Fruit fly (Drosophila melanogaster) whole organism, prepupa: Measurements from ENCODE around the gene Naa40.

Experiments
- Blimp-1 ChIP-seq: fragments of 200-800 bp; sonication (Bioruptor generic); optimal IDR thresholded peaks from 3 replicates; lab custom pipeline; 2017; ENCODE audit warnings: missing biosample characterization, missing genetic modification characterization, mild to moderate bottlenecking, moderate library complexity, missing genetic modification reagents
- CG10669 ChIP-seq: fragments of 200-800 bp; sonication (Bioruptor generic); optimal IDR thresholded peaks from 3 replicates; lab custom pipeline; 2018; ENCODE audit warnings: missing biosample characterization, mild to moderate bottlenecking, missing genetic modification characterization, moderate library complexity
- CG11294 ChIP-seq: fragments of 200-800 bp; sonication (Bioruptor generic); IDR thresholded peaks from 2 replicates; pipeline ENCODE4 v1.3.6; 2022; ENCODE audit warnings: missing biosample characterization, missing genetic modification characterization
- CG15336 ChIP-seq: fragments of 200-800 bp; sonication (Bioruptor generic); IDR thresholded peaks from 2 replicates; pipeline ENCODE4 v1.3.6; 2022; ENCODE audit warnings: missing biosample characterization, missing genetic modification characterization
- CG16779 ChIP-seq: fragments of 200-800 bp; sonication (Bioruptor generic); optimal IDR thresholded peaks from 3 replicates; lab custom pipeline; 2017; ENCODE audit warnings: missing biosample characterization, mild to moderate bottlenecking, missing genetic modification characterization
- CG3032 ChIP-seq: fragments of 200-800 bp; optimal IDR thresholded peaks from 2 replicates; lab custom pipeline; 2019; ENCODE audit warnings: missing biosample characterization, mild to moderate bottlenecking, missing genetic modification characterization, moderate library complexity
- CG31627 ChIP-seq: fragments of 200-800 bp; sonication (Bioruptor generic); optimal IDR thresholded peaks from 3 replicates; lab custom pipeline; 2016; ENCODE audit warnings: missing biosample characterization, missing genetic modification characterization
- CG32006 ChIP-seq: fragments of 200-800 bp; sonication (Bioruptor generic); optimal IDR thresholded peaks from 3 replicates; lab custom pipeline; 2017; ENCODE audit warnings: missing biosample characterization, mild to moderate bottlenecking, missing genetic modification characterization
- CG34406 ChIP-seq: fragments of 200-800 bp; sonication (Bioruptor generic); optimal IDR thresholded peaks from 3 replicates; lab custom pipeline; 2016; ENCODE audit warnings: missing biosample characterization, missing genetic modification characterization
- CG3919 ChIP-seq: fragments of 200-800 bp; sonication (Bioruptor generic); optimal IDR thresholded peaks from 3 replicates; lab custom pipeline; 2016; ENCODE audit warnings: missing biosample characterization, missing genetic modification characterization
- CG4318 ChIP-seq: fragments of 200-800 bp; sonication (Bioruptor generic); optimal IDR thresholded peaks from 3 replicates; lab custom pipeline; 2017; ENCODE audit warnings: missing biosample characterization, mild to moderate bottlenecking, missing genetic modification characterization
- CG6163 ChIP-seq: fragments of 200-800 bp; sonication (Bioruptor generic); IDR thresholded peaks from 3 replicates; pipeline ENCODE4 v1.3.6; 2022; ENCODE audit warnings: missing biosample characterization, missing genetic modification characterization
- CG6276 ChIP-seq: fragments of 200-800 bp; sonication (Bioruptor generic); optimal IDR thresholded peaks from 2 replicates; lab custom pipeline; 2017; ENCODE audit warnings: missing biosample characterization, mild to moderate bottlenecking, missing genetic modification characterization
- CG6792 ChIP-seq: fragments of 200-800 bp; sonication (Bioruptor generic); optimal IDR thresholded peaks from 3 replicates; lab custom pipeline; 2016; ENCODE audit warnings: missing biosample characterization, missing genetic modification characterization
- CG6808 ChIP-seq: fragments of 200-800 bp; sonication (Bioruptor generic); optimal IDR thresholded peaks from 3 replicates; lab custom pipeline; 2017; ENCODE audit warnings: missing biosample characterization, missing genetic modification characterization, mild to moderate bottlenecking, moderate library complexity, missing genetic modification reagents
- CG7368 ChIP-seq: fragments of 200-800 bp; sonication (Bioruptor generic); optimal IDR thresholded peaks from 3 replicates; lab custom pipeline; 2016; ENCODE audit warnings: missing biosample characterization, missing genetic modification characterization
- CG8319 ChIP-seq: fragments of 200-800 bp; sonication (Bioruptor generic); optimal IDR thresholded peaks from 3 replicates; lab custom pipeline; 2016; ENCODE audit warnings: missing biosample characterization, missing genetic modification characterization
- CG8632 ChIP-seq: fragments of 200-800 bp; sonication (Bioruptor generic); optimal IDR thresholded peaks from 3 replicates; lab custom pipeline; 2016; ENCODE audit warnings: missing biosample characterization, missing genetic modification characterization
- CG9139 ChIP-seq: fragments of 200-800 bp; sonication (Bioruptor generic); optimal IDR thresholded peaks from 3 replicates; lab custom pipeline; 2017; ENCODE audit warnings: missing biosample characterization, mild to moderate bottlenecking, missing genetic modification characterization
- Eip78C ChIP-seq: fragments of 200-800 bp; sonication (Bioruptor generic); peaks from one replicate; lab custom pipeline; 2016; ENCODE audit warnings: missing biosample characterization, missing genetic modification characterization
- Eip93F ChIP-seq: fragments of 200-800 bp; sonication (Bioruptor generic); optimal IDR thresholded peaks from 2 replicates; lab custom pipeline; 2016; ENCODE audit warnings: missing biosample characterization, mild to moderate bottlenecking, missing genetic modification characterization
- Ets96B ChIP-seq: fragments of 200-800 bp; optimal IDR thresholded peaks from 2 replicates; lab custom pipeline; 2019; ENCODE audit warnings: missing biosample characterization, mild to moderate bottlenecking, missing genetic modification characterization, moderate library complexity
- Lpt ChIP-seq: fragments of 200-800 bp; sonication (Bioruptor generic); optimal IDR thresholded peaks from 3 replicates; lab custom pipeline; 2016; ENCODE audit warnings: missing biosample characterization, missing genetic modification characterization
- OdsH ChIP-seq: fragments of 200-800 bp; sonication (Bioruptor generic); optimal IDR thresholded peaks from 3 replicates; lab custom pipeline; 2016; ENCODE audit warnings: missing biosample characterization, missing genetic modification characterization
- Sox14 ChIP-seq: fragments of 200-800 bp; sonication (Bioruptor generic); optimal IDR thresholded peaks from 3 replicates; lab custom pipeline; 2016; ENCODE audit warnings: missing biosample characterization, missing genetic modification characterization
- Sox15 ChIP-seq: fragments of 200-800 bp; sonication (Bioruptor generic); optimal IDR thresholded peaks from 3 replicates; lab custom pipeline; 2016; ENCODE audit warnings: missing biosample characterization, missing genetic modification characterization
- acj6 ChIP-seq: fragments of 200-800 bp; sonication (Bioruptor generic); optimal IDR thresholded peaks from 3 replicates; lab custom pipeline; 2016; ENCODE audit warnings: missing biosample characterization, missing genetic modification characterization
- cyc ChIP-seq: fragments of 200-800 bp; sonication (Bioruptor generic); optimal IDR thresholded peaks from 3 replicates; lab custom pipeline; 2016; ENCODE audit warnings: missing biosample characterization, missing genetic modification characterization
- dac ChIP-seq: fragments of 200-800 bp; sonication (Bioruptor generic); optimal IDR thresholded peaks from 2 replicates; lab custom pipeline; 2017; ENCODE audit warnings: missing biosample characterization, mild to moderate bottlenecking, missing genetic modification characterization
- dsx ChIP-seq: fragments of 200-800 bp; optimal IDR thresholded peaks from 3 replicates; lab custom pipeline; 2019; ENCODE audit warnings: missing biosample characterization, mild to moderate bottlenecking, missing genetic modification characterization, moderate library complexity; ENCODE audit not compliant: poor library complexity, severe bottlenecking
- esn ChIP-seq: fragments of 200-800 bp; sonication (Bioruptor generic); optimal IDR thresholded peaks from 2 replicates; lab custom pipeline; 2016; ENCODE audit warnings: missing biosample characterization, mild to moderate bottlenecking, missing genetic modification characterization, moderate library complexity
- fkh ChIP-seq: fragments of 200-800 bp; sonication (Bioruptor generic); optimal IDR thresholded peaks from 3 replicates; lab custom pipeline; 2017; ENCODE audit warnings: missing biosample characterization, mild to moderate bottlenecking, missing genetic modification characterization, moderate library complexity
- lz ChIP-seq: fragments of 200-800 bp; sonication (Bioruptor generic); optimal IDR thresholded peaks from 3 replicates; lab custom pipeline; 2016; ENCODE audit warnings: missing biosample characterization, missing genetic modification characterization
- salr ChIP-seq, 2 experiments: fragments of 200-800 bp; sonication (Bioruptor generic); optimal IDR thresholded peaks; 3 replicates each; lab custom pipeline; 2016 to 2018; ENCODE audit warnings: missing biosample characterization in 2 of 2, missing genetic modification characterization in 2 of 2, mild to moderate bottlenecking in 1 of 2
- spab ChIP-seq: fragments of 200-800 bp; sonication (Bioruptor generic); optimal IDR thresholded peaks from 2 replicates; lab custom pipeline; 2017; ENCODE audit warnings: missing biosample characterization, mild to moderate bottlenecking, missing genetic modification characterization, missing genetic modification reagents
- svp ChIP-seq: fragments of 200-800 bp; sonication (Bioruptor generic); peaks from one replicate; lab custom pipeline; 2016; ENCODE audit warnings: missing biosample characterization, missing genetic modification characterization
- topi ChIP-seq: fragments of 200-800 bp; sonication (Bioruptor generic); optimal IDR thresholded peaks from 3 replicates; lab custom pipeline; 2016; ENCODE audit warnings: missing biosample characterization, missing genetic modification characterization
- vri ChIP-seq: fragments of 200-800 bp; sonication (Bioruptor generic); optimal IDR thresholded peaks from 3 replicates; lab custom pipeline; 2016; ENCODE audit warnings: missing biosample characterization, mild to moderate bottlenecking, missing genetic modification characterization

Gene Naa40

DNA sequence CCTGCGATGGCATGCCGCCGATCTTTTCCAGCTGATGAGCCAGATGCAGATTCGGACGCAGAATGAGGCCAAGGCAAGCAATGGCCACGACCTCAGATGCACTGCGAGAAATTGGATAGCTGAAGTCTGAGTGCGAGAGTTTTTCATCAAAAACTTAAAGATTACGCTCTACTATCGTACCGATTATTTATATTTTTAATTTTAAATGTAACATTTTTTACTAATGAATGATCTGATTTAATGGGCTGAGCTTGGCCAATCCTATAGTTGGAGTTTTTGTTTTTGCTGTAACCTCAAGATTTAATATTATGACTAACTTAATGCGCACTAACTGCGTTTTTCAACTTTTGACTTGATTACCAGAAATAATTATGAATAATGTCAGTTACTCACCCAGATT, 37.5 kb upstream of the Naa40 start (continued):
- TF ChIP-seq vri (GFP tag; lab: Kevin White, UChicago) (no peak), svp (GFP tag; lab: Kevin White, UChicago) (peak; percentile 89), CG7368 (no peak), CG9139 (GFP tag; lab: Kevin White, UChicago) (no peak), spab (GFP tag; lab: Kevin White, UChicago) (peak; percentile 29), lz (GFP tag; lab: Kevin White, UChicago) (peak; percentile 67), CG4318 (GFP tag; lab: Kevin White, UChicago) (peak; percentile 21), dsx (GFP tag; lab: Kevin White, UChicago) (no peak), Ets96B (peak; percentile 39), CG8319 (peak; percentile 51), Blimp-1 (peak; percentile 7), dac (GFP tag; lab: Kevin White, UChicago) (no peak), acj6 (GFP tag; lab: Kevin White, UChicago) (peak; percentile 52)

DNA sequence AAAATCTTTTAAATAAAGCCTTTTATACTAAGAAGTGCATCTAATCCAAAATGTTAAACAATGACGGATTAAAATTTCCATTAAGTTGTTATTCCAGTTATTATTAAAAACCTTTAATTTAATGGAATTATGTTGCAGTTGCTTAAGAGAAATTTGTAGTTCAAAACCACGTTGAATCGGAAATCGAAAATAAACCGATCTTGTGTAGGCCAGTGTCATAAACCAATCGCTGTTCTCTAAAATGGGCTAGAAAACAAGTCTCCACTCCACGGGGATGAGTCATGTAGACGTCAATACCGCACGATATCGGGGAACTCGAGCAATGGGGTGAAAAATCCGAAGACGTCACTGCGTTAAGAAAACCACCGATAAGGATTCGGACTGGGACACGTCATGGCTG, 36.8 kb upstream of the Naa40 start:
- TF ChIP-seq spab (GFP tag; lab: Kevin White, UChicago) (no peak), Eip78C (GFP tag; lab: Kevin White, UChicago) (peak; percentile 44), svp (GFP tag; lab: Kevin White, UChicago) (peak; percentile 43), CG6163 (0 out of 3 replicates have a peak, but pooled peaks have one; percentile 20), Ets96B (no peak), CG8632 (no peak), CG10669 (GFP tag; lab: Kevin White, UChicago) (peak; percentile 1)

DNA sequence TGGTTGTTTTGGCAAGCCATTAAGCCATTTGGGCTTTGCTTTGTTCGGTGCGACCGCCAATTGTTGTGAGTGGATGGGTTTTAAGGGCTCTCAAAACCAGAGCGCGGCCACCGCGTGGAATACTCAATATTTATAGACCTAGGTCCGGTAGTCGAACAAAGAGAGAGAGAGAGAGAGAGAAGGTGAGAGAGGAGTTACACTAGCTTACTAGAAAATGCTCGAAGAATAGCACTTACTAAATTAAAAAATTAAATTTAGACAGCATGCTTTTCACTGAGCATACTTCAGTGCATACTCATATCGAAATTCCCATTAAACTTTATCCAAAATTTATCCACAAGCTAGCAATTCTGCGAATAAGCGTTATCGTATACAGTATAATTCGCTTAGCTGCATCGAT, 35.3 kb upstream of the Naa40 start:
- TF ChIP-seq CG16779 (tag; lab: Kevin White, UChicago), result no peak
- no peak for TF ChIP-seq salr (GFP tag; optimal IDR thresholded peaks at IDR 0.05; lab: Kevin White, UChicago)
- TF ChIP-seq Eip93F (GFP tag; lab: Kevin White, UChicago), result no peak
- no peak for TF ChIP-seq Lpt (GFP tag; lab: Kevin White, UChicago)
- peak; percentile 17 for TF ChIP-seq CG3919 (GFP tag; lab: Kevin White, UChicago)
- peak; percentile 22 for TF ChIP-seq OdsH
- TF ChIP-seq CG6808 (GFP tag; lab: Kevin White, UChicago), result peak; percentile 9
- TF ChIP-seq CG3032 (tag; lab: Kevin White, UChicago), result peak; percentile 2
- TF ChIP-seq CG11294 (GFP tag; lab: Robert Waterston, UW), result no peak
- no peak for TF ChIP-seq esn (GFP tag; lab: Kevin White, UChicago)
- TF ChIP-seq CG31627 (GFP tag; lab: Kevin White, UChicago), result no peak

DNA sequence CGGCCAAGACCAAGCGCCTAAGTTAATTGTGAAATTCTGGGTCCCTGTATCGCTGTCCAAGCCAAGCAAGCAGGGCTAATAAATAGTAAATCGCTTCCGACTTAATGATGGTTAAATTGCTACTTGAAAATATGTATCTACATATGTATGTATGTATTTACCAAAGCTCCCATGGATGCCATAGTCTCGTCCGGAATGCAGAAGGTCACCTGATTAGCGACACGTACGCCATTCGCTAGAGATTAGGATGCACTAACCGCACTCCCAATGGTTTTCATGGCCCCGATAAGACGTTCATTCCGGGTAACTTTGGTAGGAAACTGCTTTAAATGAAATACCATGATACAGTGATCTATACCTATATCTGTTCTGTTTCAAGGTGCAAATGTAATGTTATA, 34.0 kb upstream of the Naa40 start:
- TF ChIP-seq salr (GFP tag; optimal IDR thresholded peaks at IDR 0.05; lab: Kevin White, UChicago) (no peak), dac (GFP tag; lab: Kevin White, UChicago) (no peak), CG15336 (no peak), Sox14 (GFP tag; lab: Kevin White, UChicago) (no peak), CG7368 (no peak), fkh (GFP tag; lab: Kevin White, UChicago) (no peak), CG31627 (GFP tag; lab: Kevin White, UChicago) (no peak), CG6276 (no peak), CG6163 (no peak), cyc (GFP tag; lab: Kevin White, UChicago) (no peak), CG34406 (GFP tag; lab: Kevin White, UChicago) (no peak), Sox15 (GFP tag; lab: Kevin White, UChicago) (no peak), Eip93F (GFP tag; lab: Kevin White, UChicago) (no peak), CG3032 (tag; lab: Kevin White, UChicago) (no peak), OdsH (no peak), CG6792 (GFP tag; lab: Kevin White, UChicago) (no peak), Eip78C (GFP tag; lab: Kevin White, UChicago) (no peak), CG32006 (no peak), topi (no peak)
- TF ChIP-seq, all 60 proteins: peak for 0
